Worm (Caenorhabditis elegans) whole organism, L4/young adult: ENCODE measurements around the gene fbxb-19.

Experiments used
- W03F9.2 ChIP-seq: fragments of 150-350 bp; optimal IDR thresholded peaks from 2 replicates; lab custom pipeline; 2014; ENCODE audit warnings: missing biosample characterization, missing genetic modification characterization
- dao-5 ChIP-seq: sonication (generic microtip); optimal IDR thresholded peaks from 2 replicates; lab custom pipeline; 2016; ENCODE audit warnings: missing genotype, missing genetic modification characterization, moderate library complexity, missing compliant biosample characterization
- him-1 ChIP-seq: sonication (generic microtip); optimal IDR thresholded peaks from 2 replicates; lab custom pipeline; 2016; ENCODE audit warnings: missing genotype, missing genetic modification reagents, missing genetic modification characterization, missing compliant biosample characterization

Gene fbxb-19

DNA sequence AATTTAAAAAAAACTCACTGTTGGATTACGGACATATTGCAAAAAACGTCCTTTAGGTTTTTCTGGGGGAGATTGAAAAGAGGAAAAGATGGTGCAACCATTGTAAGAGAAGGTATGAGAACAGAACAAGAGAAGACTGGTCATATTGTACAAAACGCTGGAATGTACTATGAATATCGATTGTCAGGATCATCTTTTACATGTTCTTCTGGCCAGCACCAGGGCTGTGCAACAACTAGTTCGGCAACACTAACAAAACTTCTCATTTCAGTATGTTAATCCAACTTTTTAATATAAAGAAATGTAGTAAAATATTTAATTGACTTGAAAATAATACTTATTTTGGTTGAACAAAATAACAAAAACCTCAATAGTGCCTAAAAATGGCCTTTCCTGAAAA is 14.4 kb upstream of the fbxb-19 start, which contains the start of gene fbxb-47:
fbxb-47 (minus strand) TSS at position 101 of the 400 bp plus-strand sequence.
- no peak for TF ChIP-seq him-1 (tag; lab: Kevin White, UChicago)
- no peak for TF ChIP-seq W03F9.2 (tag; lab: Kevin White, UChicago)
- TF ChIP-seq dao-5 (tag; lab: Kevin White, UChicago), result no peak

ce11 chrII:1695861-1696260 is 6.9 kb upstream of the fbxb-19 start, which contains the start of gene F58E1.13:
TSS of gene F58E1.13 (minus strand) at chrII:1695872.
- no peak for TF ChIP-seq W03F9.2 (tag; lab: Kevin White, UChicago)
- no peak for TF ChIP-seq dao-5 (tag; lab: Kevin White, UChicago)
- TF ChIP-seq him-1 (tag; lab: Kevin White, UChicago), result no peak

- TF ChIP-seq dao-5 (tag; lab: Kevin White, UChicago) (no peak), W03F9.2 (tag; lab: Kevin White, UChicago) (no peak), him-1 (tag; lab: Kevin White, UChicago) (no peak)
Observed at ce11 chrII:1694530-1694929, 5.5 kb upstream of the fbxb-19 start, which contains the start of gene fbxc-26. TSS of gene fbxc-26 (minus strand) at chrII:1694630.

- TF ChIP-seq dao-5 (tag; lab: Kevin White, UChicago) (no peak), him-1 (tag; lab: Kevin White, UChicago) (no peak), W03F9.2 (tag; lab: Kevin White, UChicago) (no peak)
Observed at ce11 chrII:1692827-1693226, 3.8 kb upstream of the fbxb-19 start, which contains the start of gene fbxc-21. TSS of gene fbxc-21 (minus strand) at chrII:1692927.

DNA sequence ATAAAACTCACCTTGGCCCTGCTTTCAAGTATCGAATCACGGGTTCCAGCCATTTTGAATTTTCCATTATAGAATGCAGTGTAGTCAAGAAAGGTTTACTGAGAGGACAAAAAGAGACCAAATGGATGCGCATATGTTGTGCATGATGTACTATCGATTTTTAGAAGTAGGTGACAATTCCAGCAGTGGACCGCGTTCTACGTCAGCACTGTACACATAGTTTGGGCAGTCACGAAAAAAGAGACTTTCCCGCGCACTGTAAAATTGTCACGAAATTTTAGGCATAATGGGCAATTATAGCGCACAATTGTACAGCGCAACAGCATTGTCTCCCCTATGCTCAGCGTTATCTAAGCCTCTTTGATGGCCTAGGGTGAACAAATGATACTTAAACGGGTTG is 2.0 kb upstream of the fbxb-19 start, which contains the start of gene fbxc-22:
fbxc-22 (minus strand) TSS at position 101 of the 400 bp plus-strand sequence.
- no peak for TF ChIP-seq W03F9.2 (tag; lab: Kevin White, UChicago)
- no peak for TF ChIP-seq dao-5 (tag; lab: Kevin White, UChicago)
- no peak for TF ChIP-seq him-1 (tag; lab: Kevin White, UChicago)

DNA sequence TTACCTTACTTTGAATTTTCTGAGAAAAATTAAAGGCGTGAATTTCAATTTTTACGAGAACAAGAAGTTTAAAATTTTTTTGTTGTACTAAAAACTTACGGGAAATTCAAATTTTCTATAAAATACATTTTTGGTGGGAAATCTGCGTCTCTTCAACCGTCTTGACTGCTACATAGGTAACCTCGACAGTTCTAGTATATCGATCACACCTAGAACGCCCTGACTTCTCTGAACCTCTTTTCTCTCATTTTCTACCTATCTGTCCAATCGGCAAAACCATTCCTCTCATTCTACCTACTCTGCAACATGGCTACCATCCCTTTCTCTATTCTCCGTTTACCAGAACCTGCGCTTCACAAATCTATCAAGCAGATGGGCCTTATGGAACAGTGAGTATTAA is 5.2 kb downstream of the fbxb-19 start, which contains the start of gene fbxb-25:
fbxb-25 (plus strand) TSS at position 301 of the 400 bp plus-strand sequence.
- TF ChIP-seq dao-5 (tag; lab: Kevin White, UChicago) (no peak), him-1 (tag; lab: Kevin White, UChicago) (no peak), W03F9.2 (tag; lab: Kevin White, UChicago) (no peak)

DNA sequence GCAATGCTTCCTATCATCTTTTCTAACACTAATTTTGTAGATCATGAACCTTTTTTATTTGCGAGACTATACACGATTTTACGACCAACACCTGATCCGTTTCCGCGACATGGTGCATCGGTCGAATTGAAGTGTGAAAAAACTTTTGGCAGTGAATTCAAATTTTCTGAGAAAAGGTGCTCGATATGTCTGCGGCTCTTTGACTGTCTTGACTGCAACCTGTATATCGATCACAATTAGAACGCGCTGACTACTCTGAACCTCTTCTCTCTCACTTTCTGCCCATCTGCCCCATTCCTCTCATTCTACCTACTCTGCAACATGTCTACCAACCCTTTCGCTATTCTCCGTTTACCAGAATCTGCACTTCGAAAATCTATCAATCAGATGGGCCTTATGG is 6.8 kb downstream of the fbxb-19 start, which contains the start of gene fbxb-26:
fbxb-26 (plus strand) TSS at position 301 of the 400 bp plus-strand sequence.
- TF ChIP-seq dao-5 (tag; lab: Kevin White, UChicago) (no peak), him-1 (tag; lab: Kevin White, UChicago) (no peak), W03F9.2 (tag; lab: Kevin White, UChicago) (no peak)

ce11 chrII:1679081-1679480 is 9.9 kb downstream of the fbxb-19 start, which contains the start of gene irld-36:
TSS of gene irld-36 (plus strand) at chrII:1679381.
- no peak for TF ChIP-seq him-1 (tag; lab: Kevin White, UChicago)
- TF ChIP-seq dao-5 (tag; lab: Kevin White, UChicago), result no peak
- no peak for TF ChIP-seq W03F9.2 (tag; lab: Kevin White, UChicago)

DNA sequence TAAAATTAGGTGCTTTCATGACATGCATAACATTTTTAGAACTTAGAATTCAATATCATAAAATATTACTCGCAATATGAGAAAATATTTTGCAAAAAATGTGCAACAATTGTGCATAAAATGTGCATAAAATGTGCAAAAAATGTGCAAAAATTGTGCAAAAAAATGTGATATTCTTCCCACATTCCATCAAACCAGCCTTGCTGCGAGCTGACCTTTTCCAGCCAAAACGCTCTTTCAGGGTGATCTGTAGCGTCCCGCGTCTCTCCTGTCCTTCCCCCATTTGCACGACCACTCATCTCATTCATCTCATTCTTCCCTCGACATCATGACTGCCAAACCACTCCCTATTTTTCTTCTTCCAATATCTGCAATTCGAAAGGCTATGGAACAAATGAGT is 12.9 kb downstream of the fbxb-19 start, which contains the start of gene fbxb-17:
fbxb-17 (plus strand) TSS at position 301 of the 400 bp plus-strand sequence.
- no peak for TF ChIP-seq him-1 (tag; lab: Kevin White, UChicago)
- no peak for TF ChIP-seq W03F9.2 (tag; lab: Kevin White, UChicago)

- TF ChIP-seq dao-5 (tag; lab: Kevin White, UChicago), result no peak
- no peak for TF ChIP-seq him-1 (tag; lab: Kevin White, UChicago)
- no peak for TF ChIP-seq W03F9.2 (tag; lab: Kevin White, UChicago)
Observed at ce11 chrII:1672673-1673072, 16.3 kb downstream of the fbxb-19 start.

- TF ChIP-seq W03F9.2 (tag; lab: Kevin White, UChicago) (no peak), him-1 (tag; lab: Kevin White, UChicago) (no peak), dao-5 (tag; lab: Kevin White, UChicago) (no peak)
Observed at ce11 chrII:1670985-1671384, 18.0 kb downstream of the fbxb-19 start.

DNA sequence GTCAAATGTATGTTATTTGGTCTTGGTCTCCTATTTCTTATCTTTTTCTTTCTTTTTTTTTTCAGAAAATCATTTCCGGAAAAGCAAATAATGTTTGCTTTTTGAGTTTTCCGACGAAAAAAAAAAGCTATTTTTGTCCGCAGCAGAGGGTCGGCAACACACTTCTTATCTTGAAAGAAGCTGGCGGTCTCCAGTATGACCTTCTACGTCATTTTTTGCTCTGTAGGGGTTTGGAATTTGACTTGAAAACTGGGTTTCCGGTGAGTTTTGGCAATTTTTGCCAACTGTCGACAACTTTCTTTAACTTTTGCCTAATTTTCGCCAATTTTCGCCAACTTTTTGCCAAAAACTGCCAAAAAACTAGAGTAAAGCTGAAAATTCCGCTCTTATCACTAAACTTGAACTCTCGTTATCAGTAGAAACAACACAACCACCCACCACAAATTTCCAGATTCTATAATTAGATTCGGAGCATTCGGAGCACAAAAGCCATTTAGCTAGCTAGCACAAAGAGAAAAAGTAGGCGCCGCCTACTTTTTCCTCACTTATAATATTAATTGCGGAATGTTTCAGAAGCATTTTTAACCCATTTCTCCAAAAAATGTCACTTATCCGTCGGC is 18.6 kb downstream of the fbxb-19 start, which contains the start of gene nhx-6:
nhx-6 (plus strand) TSS at position 570 of the 620 bp plus-strand sequence.
- TF ChIP-seq him-1 (tag; lab: Kevin White, UChicago) (no peak), W03F9.2 (tag; lab: Kevin White, UChicago) (no peak)

ce11 chrII:1668913-1669312 is 20.1 kb downstream of the fbxb-19 start, which contains the start of gene srw-97:
TSS of gene srw-97 (minus strand) at chrII:1669013.
- no peak for TF ChIP-seq dao-5 (tag; lab: Kevin White, UChicago)

DNA sequence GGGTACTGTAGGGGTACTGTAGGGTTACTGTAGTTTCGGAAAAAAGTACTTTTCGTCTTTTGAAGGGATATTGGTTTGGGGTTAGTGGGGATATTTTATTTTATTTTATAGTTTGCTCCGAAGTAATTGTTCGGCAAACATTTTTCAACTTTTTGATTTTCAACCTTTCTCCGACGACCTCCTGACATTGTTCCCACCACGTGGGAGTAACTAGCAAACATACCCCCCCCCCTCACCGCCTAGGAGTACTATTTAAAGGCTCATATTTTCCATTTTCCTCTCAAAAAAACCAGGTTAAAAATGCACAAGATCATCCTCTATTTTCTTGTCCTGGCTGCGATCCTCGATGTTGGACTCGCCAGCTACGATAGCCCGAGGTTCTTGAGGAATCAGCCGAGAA is 23.0 kb downstream of the fbxb-19 start, which contains the start of gene srlf-29:
srlf-29 (plus strand) TSS at position 301 of the 400 bp plus-strand sequence.
- TF ChIP-seq W03F9.2 (tag; lab: Kevin White, UChicago) (no peak), dao-5 (tag; lab: Kevin White, UChicago) (no peak), him-1 (tag; lab: Kevin White, UChicago) (no peak)
